Worm (Caenorhabditis elegans) whole organism, young adult: ENCODE results near the gene rbg-1.

Source experiments
- ceh-100 ChIP-seq: fragments of 200-800 bp; sonication (Bioruptor generic); IDR thresholded peaks from 2 replicates; pipeline ENCODE4 v1.3.6; 2022; ENCODE audit warnings: missing genetic modification reagents, missing genetic modification characterization, missing compliant biosample characterization
- efl-1 ChIP-seq: fragments of 150-350 bp; optimal IDR thresholded peaks from 2 replicates; lab custom pipeline; 2014; ENCODE audit warnings: missing biosample characterization, missing genetic modification reagents, missing genetic modification characterization
- ets-4 ChIP-seq: fragments of 200-800 bp; sonication (Bioruptor generic); optimal IDR thresholded peaks from 2 replicates; lab custom pipeline; 2018; ENCODE audit warnings: mild to moderate bottlenecking, missing genetic modification characterization, missing compliant biosample characterization
- lsy-27 ChIP-seq: sonication (generic microtip); optimal IDR thresholded peaks from 2 replicates; lab custom pipeline; 2017; ENCODE audit warnings: missing genetic modification characterization, mild to moderate bottlenecking, missing compliant biosample characterization, antibody characterized with exemption, missing genotype, borderline replicate concordance; ENCODE audit not compliant: insufficient read depth
- tbx-9 ChIP-seq: sonication (generic microtip); optimal IDR thresholded peaks from 2 replicates; lab custom pipeline; 2016; ENCODE audit warnings: borderline replicate concordance, missing genetic modification characterization, inconsistent platforms, missing compliant biosample characterization

DNA sequence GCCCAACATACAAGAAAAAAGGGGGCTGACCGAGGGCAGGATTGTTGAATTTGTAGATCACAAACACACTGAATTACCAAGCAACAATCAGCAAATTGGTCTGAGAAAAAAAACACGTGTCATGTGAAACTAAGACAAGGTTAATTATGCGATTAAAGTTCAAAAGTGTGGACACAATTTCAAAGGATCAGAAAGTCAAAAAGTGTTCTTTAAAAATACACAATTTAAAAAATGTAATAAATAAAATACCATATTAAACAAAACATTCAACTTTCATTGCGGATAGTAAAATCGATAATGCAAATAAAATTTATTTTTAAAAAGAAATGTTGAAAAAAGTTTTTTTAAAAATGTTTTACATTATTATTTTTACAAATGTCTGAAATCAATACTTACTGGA is 15.8 kb downstream of the rbg-1 start, which contains the start of gene cutl-3:
- TF ChIP-seq efl-1 = no peak
- no peak for TF ChIP-seq lsy-27 (tag; lab: Kevin White, UChicago)
- TF ChIP-seq tbx-9 (tag; lab: Kevin White, UChicago) = no peak
- TF ChIP-seq ceh-100 = no peak
- TF ChIP-seq ets-4 (GFP tag; lab: Kevin White, UChicago) = no peak
